Fruit fly (Drosophila melanogaster) whole organism, embryonic: ENCODE measurements around the gene rols.

Experiments
- CG11723 ChIP-seq: fragments of 200-800 bp; sonication (Bioruptor generic); optimal IDR thresholded peaks from 2 replicates; lab custom pipeline; 2017; ENCODE audit warnings: missing biosample characterization, mild to moderate bottlenecking, missing genetic modification characterization
- CG12236 ChIP-seq: fragments of 200-800 bp; sonication (Bioruptor generic); optimal IDR thresholded peaks from 2 replicates; lab custom pipeline; 2016; ENCODE audit warnings: missing biosample characterization, missing genetic modification characterization
- CG12744 ChIP-seq: fragments of 200-800 bp; sonication (Bioruptor generic); optimal IDR thresholded peaks from 2 replicates; lab custom pipeline; 2016; ENCODE audit warnings: missing biosample characterization, missing genetic modification characterization
- CG12769 ChIP-seq: fragments of 200-800 bp; sonication (Bioruptor generic); optimal IDR thresholded peaks from 2 replicates; lab custom pipeline; 2019; ENCODE audit warnings: missing biosample characterization, mild to moderate bottlenecking, missing genetic modification characterization, moderate library complexity
- CG13123 ChIP-seq: fragments of 200-800 bp; sonication (Bioruptor generic); optimal IDR thresholded peaks from 2 replicates; lab custom pipeline; 2016; ENCODE audit warnings: missing biosample characterization, missing genetic modification characterization
- CG13894 ChIP-seq: fragments of 200-800 bp; sonication (Bioruptor generic); optimal IDR thresholded peaks from 3 replicates; lab custom pipeline; 2018; ENCODE audit warnings: missing biosample characterization, mild to moderate bottlenecking, missing genetic modification characterization, moderate library complexity
- CG14710 ChIP-seq: fragments of 200-800 bp; sonication (Bioruptor generic); optimal IDR thresholded peaks from 3 replicates; lab custom pipeline; 2019; ENCODE audit warnings: missing biosample characterization, mild to moderate bottlenecking, missing genetic modification characterization, moderate library complexity
- CG15011 ChIP-seq: fragments of 200-800 bp; sonication (Bioruptor generic); optimal IDR thresholded peaks from 3 replicates; lab custom pipeline; 2018; ENCODE audit warnings: missing biosample characterization, mild to moderate bottlenecking, missing genetic modification characterization
- CG1529 ChIP-seq: fragments of 200-800 bp; sonication (Bioruptor generic); optimal IDR thresholded peaks from 3 replicates; lab custom pipeline; 2018; ENCODE audit warnings: missing biosample characterization, missing genetic modification characterization
- CG17361 ChIP-seq: fragments of 200-800 bp; sonication (Bioruptor generic); IDR thresholded peaks from 3 replicates; pipeline ENCODE4 v1.3.6; 2022; ENCODE audit warnings: missing biosample characterization, missing genetic modification characterization
- CG17612 ChIP-seq: fragments of 200-800 bp; sonication (Bioruptor generic); IDR thresholded peaks from 2 replicates; pipeline ENCODE4 v1.3.6; 2022; ENCODE audit warnings: missing biosample characterization, missing genetic modification characterization
- CG1832 ChIP-seq: fragments of 200-800 bp; sonication (Bioruptor generic); optimal IDR thresholded peaks from 2 replicates; lab custom pipeline; 2017; ENCODE audit warnings: missing biosample characterization, mild to moderate bottlenecking, missing genetic modification characterization, inconsistent platforms
- CG30403 ChIP-seq: fragments of 200-800 bp; sonication (Bioruptor generic); optimal IDR thresholded peaks from 3 replicates; lab custom pipeline; 2016; ENCODE audit warnings: missing biosample characterization, missing genetic modification characterization
- CG33557 ChIP-seq: fragments of 200-800 bp; sonication (Bioruptor generic); optimal IDR thresholded peaks from 2 replicates; lab custom pipeline; 2019; ENCODE audit warnings: missing biosample characterization, mild to moderate bottlenecking, missing genetic modification characterization, moderate library complexity
- CG3838 ChIP-seq: fragments of 200-800 bp; sonication (Bioruptor generic); optimal IDR thresholded peaks from 3 replicates; lab custom pipeline; 2016; ENCODE audit warnings: missing biosample characterization, missing genetic modification characterization
- CG4360 ChIP-seq: fragments of 200-800 bp; sonication (Bioruptor generic); IDR thresholded peaks from 2 replicates; pipeline ENCODE4 v1.3.6; 2022; ENCODE audit warnings: missing biosample characterization, missing genetic modification characterization
- CG6272 ChIP-seq: fragments of 200-800 bp; sonication (Bioruptor generic); IDR thresholded peaks from 2 replicates; pipeline ENCODE4 v1.3.6; 2022; ENCODE audit warnings: missing biosample characterization, missing genetic modification characterization
- CG7556 ChIP-seq: fragments of 200-800 bp; sonication (Bioruptor generic); optimal IDR thresholded peaks from 2 replicates; lab custom pipeline; 2017; ENCODE audit warnings: missing biosample characterization, mild to moderate bottlenecking, missing genetic modification characterization
- CG7786 ChIP-seq: fragments of 200-800 bp; sonication (Bioruptor generic); optimal IDR thresholded peaks from 2 replicates; lab custom pipeline; 2016; ENCODE audit warnings: missing biosample characterization, missing genetic modification characterization
- CG7928 ChIP-seq: fragments of 200-800 bp; sonication (Bioruptor generic); optimal IDR thresholded peaks from 2 replicates; lab custom pipeline; 2017; ENCODE audit warnings: missing biosample characterization, mild to moderate bottlenecking, missing genetic modification characterization
- CG8924 ChIP-seq: fragments of 200-800 bp; optimal IDR thresholded peaks from 3 replicates; lab custom pipeline; 2019; ENCODE audit warnings: missing biosample characterization, mild to moderate bottlenecking, missing genetic modification characterization, moderate library complexity
- CG9437 ChIP-seq: fragments of 200-800 bp; sonication (Bioruptor generic); optimal IDR thresholded peaks from 2 replicates; lab custom pipeline; 2018; ENCODE audit warnings: missing biosample characterization, mild to moderate bottlenecking, missing genetic modification characterization
- CHES-1-like ChIP-seq: fragments of 200-800 bp; sonication (Bioruptor generic); optimal IDR thresholded peaks from 2 replicates; lab custom pipeline; 2016; ENCODE audit warnings: missing biosample characterization, missing genetic modification characterization
- CoRest ChIP-seq: fragments of 200-800 bp; sonication (Bioruptor generic); optimal IDR thresholded peaks from 3 replicates; lab custom pipeline; 2018; ENCODE audit warnings: missing biosample characterization, mild to moderate bottlenecking, missing genetic modification characterization, moderate library complexity
- Dbx ChIP-seq: fragments of 200-800 bp; sonication (Bioruptor generic); IDR thresholded peaks from 3 replicates; pipeline ENCODE4 v1.3.6; 2022; ENCODE audit warnings: missing biosample characterization, missing genetic modification characterization
- Deaf1 ChIP-seq: fragments of 200-800 bp; optimal IDR thresholded peaks from 3 replicates; lab custom pipeline; 2019; ENCODE audit warnings: missing biosample characterization, mild to moderate bottlenecking, missing genetic modification characterization, moderate library complexity
- HHEX ChIP-seq: fragments of 200-800 bp; sonication (Bioruptor generic); optimal IDR thresholded peaks from 3 replicates; lab custom pipeline; 2017; ENCODE audit warnings: missing biosample characterization, mild to moderate bottlenecking, missing genetic modification characterization, missing genetic modification reagents
- Nf-YC ChIP-seq: fragments of 200-800 bp; optimal IDR thresholded peaks from 3 replicates; lab custom pipeline; 2019; ENCODE audit warnings: missing biosample characterization, mild to moderate bottlenecking, missing genetic modification characterization, moderate library complexity
- Oli ChIP-seq: fragments of 200-800 bp; sonication (Bioruptor generic); optimal IDR thresholded peaks from 2 replicates; lab custom pipeline; 2018; ENCODE audit warnings: missing biosample characterization, mild to moderate bottlenecking, missing genetic modification characterization, moderate library complexity
- Pdp1 ChIP-seq, 2 experiments: fragments of 200-800 bp; sonication (Bioruptor generic); optimal IDR thresholded peaks; 3 replicates each; lab custom pipeline; 2016; ENCODE audit warnings: missing biosample characterization in 2 of 2, missing genetic modification characterization in 2 of 2, mild to moderate bottlenecking in 1 of 2, moderate library complexity in 1 of 2
- Ptx1 ChIP-seq: fragments of 200-800 bp; sonication (Bioruptor generic); IDR thresholded peaks from 2 replicates; pipeline ENCODE4 v1.3.6; 2022; ENCODE audit warnings: missing biosample characterization, missing genetic modification characterization
- Sox102F ChIP-seq: fragments of 200-800 bp; sonication (Bioruptor generic); optimal IDR thresholded peaks from 2 replicates; lab custom pipeline; 2018; ENCODE audit warnings: missing biosample characterization, mild to moderate bottlenecking, missing genetic modification characterization, moderate library complexity
- Taf1 ChIP-seq: fragments of 200-800 bp; sonication (Bioruptor generic); IDR thresholded peaks from 2 replicates; pipeline ENCODE4 v1.3.6; 2022; ENCODE audit warnings: missing biosample characterization, missing genetic modification characterization
- chif ChIP-seq, 2 experiments: fragments of 200-800 bp; sonication (Bioruptor generic); optimal IDR thresholded peaks; 3 replicates each; lab custom pipeline; 2016; ENCODE audit warnings: missing biosample characterization in 2 of 2, missing genetic modification characterization in 2 of 2
- chinmo ChIP-seq: fragments of 200-800 bp; sonication (Bioruptor generic); IDR thresholded peaks from 4 replicates; pipeline ENCODE4 v1.3.6; 2022; ENCODE audit warnings: missing biosample characterization, missing genetic modification characterization; ENCODE audit not compliant: partially characterized antibody
- ci ChIP-seq: fragments of 200-800 bp; sonication (Bioruptor generic); IDR thresholded peaks from 3 replicates; pipeline ENCODE4 v1.3.6; 2022; ENCODE audit warnings: missing biosample characterization, missing genetic modification characterization
- cwo ChIP-seq: fragments of 200-800 bp; sonication (Bioruptor generic); optimal IDR thresholded peaks from 3 replicates; lab custom pipeline; 2017; ENCODE audit warnings: missing biosample characterization, missing genetic modification characterization, mild to moderate bottlenecking, moderate library complexity, missing genetic modification reagents
- dm ChIP-seq: fragments of 200-800 bp; sonication (Bioruptor generic); optimal IDR thresholded peaks from 3 replicates; lab custom pipeline; 2016; ENCODE audit warnings: missing biosample characterization, missing genetic modification characterization
- dmrt11E ChIP-seq: fragments of 200-800 bp; sonication (Bioruptor generic); optimal IDR thresholded peaks from 3 replicates; lab custom pipeline; 2018; ENCODE audit warnings: missing biosample characterization, mild to moderate bottlenecking, missing genetic modification characterization, moderate library complexity
- eve ChIP-seq, 2 experiments: fragments of >200 bp; optimal IDR thresholded peaks; 2 replicates each; lab custom pipeline; 2017; ENCODE audit warnings: missing biosample characterization in 2 of 2, missing genetic modification characterization in 2 of 2
- inv ChIP-seq: fragments of 200-800 bp; sonication (Bioruptor generic); IDR thresholded peaks from 2 replicates; pipeline ENCODE4 v1.3.6; 2022; ENCODE audit warnings: missing biosample characterization, missing genetic modification characterization; ENCODE audit not compliant: partially characterized antibody
- oc ChIP-seq: fragments of 200-800 bp; sonication (Bioruptor generic); optimal IDR thresholded peaks from 2 replicates; lab custom pipeline; 2018; ENCODE audit warnings: missing biosample characterization, mild to moderate bottlenecking, missing genetic modification characterization, moderate library complexity
- pros ChIP-seq: fragments of 200-800 bp; sonication (Bioruptor generic); optimal IDR thresholded peaks from 3 replicates; lab custom pipeline; 2019; ENCODE audit warnings: missing biosample characterization, mild to moderate bottlenecking, missing genetic modification characterization, moderate library complexity
- row ChIP-seq: fragments of 200-800 bp; sonication (Bioruptor generic); IDR thresholded peaks from 3 replicates; pipeline ENCODE4 v1.3.6; 2022; ENCODE audit warnings: missing biosample characterization, missing genetic modification characterization
- sens ChIP-seq: fragments of 200-800 bp; sonication (Bioruptor generic); peaks from one replicate; lab custom pipeline; 2016; ENCODE audit warnings: missing biosample characterization, missing genetic modification characterization
- tgo ChIP-seq: fragments of 200-800 bp; sonication (Bioruptor generic); IDR thresholded peaks from 3 replicates; pipeline ENCODE4 v1.3.6; 2022; ENCODE audit warnings: missing biosample characterization, missing genetic modification characterization
- tio ChIP-seq: fragments of 200-800 bp; sonication (Bioruptor generic); optimal IDR thresholded peaks from 2 replicates; lab custom pipeline; 2017; ENCODE audit warnings: missing biosample characterization, missing genetic modification characterization, inconsistent platforms
- tx ChIP-seq: fragments of 200-800 bp; sonication (Bioruptor generic); optimal IDR thresholded peaks from 2 replicates; lab custom pipeline; 2016; ENCODE audit warnings: missing biosample characterization, missing genetic modification characterization
- zen2 ChIP-seq: fragments of 200-800 bp; sonication (Bioruptor generic); IDR thresholded peaks from 3 replicates; pipeline ENCODE4 v1.3.6; 2022; ENCODE audit warnings: missing biosample characterization, missing genetic modification characterization; ENCODE audit not compliant: partially characterized antibody

The rols gene

dm6 chr3L:12090184-12090897 is 25.7 kb upstream of the rols start (continued):
- TF ChIP-seq CG7928 (GFP tag; lab: Kevin White, UChicago) = no peak
- no peak for TF ChIP-seq zen2
- TF ChIP-seq CG3838 (GFP tag; lab: Kevin White, UChicago) = no peak
- no peak for TF ChIP-seq CG30403 (GFP tag; lab: Kevin White, UChicago)
- TF ChIP-seq dm (GFP tag; lab: Kevin White, UChicago) = peak; percentile 19
- peak; percentile 24; the same call in 1 of the 3 replicates for TF ChIP-seq CG17361
- peak; percentile 78 for TF ChIP-seq cwo (GFP tag; lab: Kevin White, UChicago)
- TF ChIP-seq CG33557 (GFP tag; lab: Kevin White, UChicago) = no peak
- TF ChIP-seq CG7786 (GFP tag; lab: Kevin White, UChicago) = no peak
- TF ChIP-seq tx (GFP tag; lab: Kevin White, UChicago) = no peak
- no peak for TF ChIP-seq chif (GFP tag; optimal IDR thresholded peaks at IDR 0.05; lab: Kevin White, UChicago)
- no peak for TF ChIP-seq CG13123
- peak; percentile 37; the same call in 2 of the 3 replicates for TF ChIP-seq row (GFP tag; lab: Robert Waterston, UW)
- TF ChIP-seq oc (tag; lab: Kevin White, UChicago) = peak; percentile 93
- TF ChIP-seq tio (GFP tag; lab: Kevin White, UChicago) = no peak
- TF ChIP-seq Nf-YC (tag; lab: Kevin White, UChicago) = no peak
- peak; percentile 99 for TF ChIP-seq CG4360 (GFP tag; lab: Robert Waterston, UW)
- TF ChIP-seq CG12236 (GFP tag; lab: Kevin White, UChicago) = no peak
- TF ChIP-seq sens (GFP tag; lab: Kevin White, UChicago) = peak; percentile 44
- no peak for TF ChIP-seq CG15011 (GFP tag; lab: Kevin White, UChicago)
- no peak for TF ChIP-seq CG12744 (GFP tag; lab: Kevin White, UChicago)
- TF ChIP-seq Taf1 = no peak
- no peak for TF ChIP-seq CG7556 (GFP tag; lab: Kevin White, UChicago)
- TF ChIP-seq dmrt11E (tag; lab: Kevin White, UChicago) = no peak
- TF ChIP-seq CG17612 = no peak
- TF ChIP-seq Dbx (GFP tag; lab: Robert Waterston, UW) = no peak
- no peak for TF ChIP-seq tgo (GFP tag; lab: Robert Waterston, UW)
- no peak for TF ChIP-seq Ptx1 (GFP tag; lab: Robert Waterston, UW)
- TF ChIP-seq eve (GFP tag; optimal IDR thresholded peaks at IDR 0.05; lab: Kevin White, UChicago) = peak in 1 of 2 experiments; percentile 47
- no peak for TF ChIP-seq CG1832
- no peak for TF ChIP-seq CoRest (tag; lab: Kevin White, UChicago)
- TF ChIP-seq pros (GFP tag; lab: Kevin White, UChicago) = peak; percentile 44
- no peak for TF ChIP-seq HHEX
- peak; percentile 64; the same call in 2 of the 3 replicates for TF ChIP-seq ci (GFP tag; lab: Robert Waterston, UW)
- TF ChIP-seq CG11723 (GFP tag; lab: Kevin White, UChicago) = no peak
- no peak for TF ChIP-seq CHES-1-like (GFP tag; lab: Kevin White, UChicago)
- peak; percentile 15 for TF ChIP-seq CG8924
- TF ChIP-seq CG9437 = peak; percentile 4
- peak; percentile 16 for TF ChIP-seq Deaf1 (tag; lab: Kevin White, UChicago)
- 0 out of 2 replicates have a peak, but pooled peaks have one; percentile 12 for TF ChIP-seq CG6272 (GFP tag; lab: Robert Waterston, UW)
- peak; percentile 63; the same call in 2 of the 4 replicates for TF ChIP-seq chinmo (GFP tag; lab: Robert Waterston, UW)
- TF ChIP-seq Pdp1 (GFP tag; optimal IDR thresholded peaks at IDR 0.05; lab: Kevin White, UChicago) = peak in 1 of 2 experiments; percentile 23
- TF ChIP-seq Sox102F (GFP tag; lab: Kevin White, UChicago) = peak; percentile 31
- peak; percentile 9 for TF ChIP-seq CG14710 (tag; lab: Kevin White, UChicago)
- no peak for TF ChIP-seq CG13894 (tag; lab: Kevin White, UChicago)
- TF ChIP-seq CG1529 (GFP tag; lab: Kevin White, UChicago) = no peak
- TF ChIP-seq CG12769 = peak; percentile 23
- peak; percentile 43 for TF ChIP-seq Oli (tag; lab: Kevin White, UChicago)
- no peak for TF ChIP-seq inv (GFP tag; lab: Robert Waterston, UW)
